Worm (Caenorhabditis elegans) whole organism, young adult: ENCODE results near the gene emb-30.

ENCODE experiments used
- C06A6.2 ChIP-seq: fragments of 200-800 bp; sonication (Bioruptor generic); conservative IDR thresholded peaks from 2 replicates; pipeline ENCODE4 v1.3.6; 2022; ENCODE audit warnings: missing genetic modification characterization, missing compliant biosample characterization
- F10E7.11 ChIP-seq: sonication (generic microtip); optimal IDR thresholded peaks from 2 replicates; lab custom pipeline; 2017; ENCODE audit warnings: mild to moderate bottlenecking, missing genetic modification characterization, moderate library complexity, missing compliant biosample characterization
- F23B12.7 ChIP-seq: sonication (generic microtip); optimal IDR thresholded peaks from 2 replicates; lab custom pipeline; 2017; ENCODE audit warnings: missing genetic modification characterization, mild to moderate bottlenecking, missing compliant biosample characterization, antibody characterized with exemption, moderate library complexity; ENCODE audit not compliant: insufficient read depth
- F37B4.10 ChIP-seq: fragments of 200-800 bp; sonication (Bioruptor generic); IDR thresholded peaks from 2 replicates; pipeline ENCODE4 v1.3.6; 2022; ENCODE audit warnings: missing genetic modification characterization, missing compliant biosample characterization
- F39B2.1 ChIP-seq: fragments of 200-800 bp; sonication (Bioruptor generic); IDR thresholded peaks from 2 replicates; pipeline ENCODE4 v1.3.6; 2022; ENCODE audit warnings: missing genetic modification reagents, missing genetic modification characterization, missing compliant biosample characterization
- F52B5.7 ChIP-seq: sonication (generic microtip); optimal IDR thresholded peaks from 2 replicates; lab custom pipeline; 2016; ENCODE audit warnings: mild to moderate bottlenecking, missing genetic modification characterization, missing compliant biosample characterization
- F57C9.4 ChIP-seq: sonication (generic microtip); optimal IDR thresholded peaks from 2 replicates; lab custom pipeline; 2017; ENCODE audit warnings: mild to moderate bottlenecking, missing genetic modification characterization, missing compliant biosample characterization
- K11D2.4 ChIP-seq: fragments of 200-800 bp; sonication (Bioruptor generic); IDR thresholded peaks from 2 replicates; pipeline ENCODE4 v1.3.6; 2022; ENCODE audit warnings: missing genetic modification reagents, missing genetic modification characterization, missing compliant biosample characterization
- T26A5.8 ChIP-seq: sonication (generic microtip); optimal IDR thresholded peaks from 2 replicates; lab custom pipeline; 2016; ENCODE audit warnings: missing genetic modification characterization, missing compliant biosample characterization
- Y56A3A.18 ChIP-seq: fragments of 200-800 bp; sonication (Bioruptor generic); IDR thresholded peaks from 2 replicates; pipeline ENCODE4 v1.3.6; 2022; ENCODE audit warnings: missing genetic modification reagents, missing genetic modification characterization, missing compliant biosample characterization
- aptf-2 ChIP-seq: fragments of 200-800 bp; sonication (Bioruptor generic); conservative IDR thresholded peaks from 2 replicates; pipeline ENCODE4 v1.3.6; 2022; ENCODE audit warnings: missing genetic modification reagents, missing genetic modification characterization, missing compliant biosample characterization
- aptf-3 ChIP-seq: fragments of 200-800 bp; sonication (Bioruptor generic); IDR thresholded peaks from 2 replicates; pipeline ENCODE4 v1.3.6; 2022; ENCODE audit warnings: missing genetic modification characterization, missing compliant biosample characterization
- atf-7 ChIP-seq: sonication (generic microtip); optimal IDR thresholded peaks from 2 replicates; lab custom pipeline; 2017; ENCODE audit warnings: mild to moderate bottlenecking, missing genetic modification characterization, missing compliant biosample characterization
- athp-1 ChIP-seq: sonication (generic microtip); optimal IDR thresholded peaks from 2 replicates; lab custom pipeline; 2017; ENCODE audit warnings: mild to moderate bottlenecking, missing genetic modification characterization, missing compliant biosample characterization
- cebp-1 ChIP-seq, 2 experiments: fragments of 200-800 bp in 1 of 2; sonication (Bioruptor generic) in 1 of 2; sonication (generic microtip) in 1 of 2; IDR thresholded peaks in 1 of 2; optimal IDR thresholded peaks in 1 of 2; 2 replicates each; pipeline versions ENCODE4 v1.3.6 to Lab custom; 2017 to 2022; ENCODE audit warnings: missing compliant biosample characterization in 2 of 2, missing genetic modification characterization in 2 of 2, mild to moderate bottlenecking in 1 of 2, missing genetic modification reagents in 1 of 2, moderate library complexity in 1 of 2
- ceh-100 ChIP-seq: fragments of 200-800 bp; sonication (Bioruptor generic); IDR thresholded peaks from 2 replicates; pipeline ENCODE4 v1.3.6; 2022; ENCODE audit warnings: missing genetic modification reagents, missing genetic modification characterization, missing compliant biosample characterization
- ceh-91 ChIP-seq: fragments of 200-800 bp; sonication (Bioruptor generic); IDR thresholded peaks from 2 replicates; pipeline ENCODE4 v1.3.6; 2022; ENCODE audit warnings: missing genetic modification reagents, missing genetic modification characterization, missing compliant biosample characterization
- die-1 ChIP-seq: sonication (generic microtip); optimal IDR thresholded peaks from 2 replicates; lab custom pipeline; 2016; ENCODE audit warnings: missing genotype, mild to moderate bottlenecking, missing genetic modification characterization, missing compliant biosample characterization
- egl-18 ChIP-seq: fragments of 200-800 bp; sonication (Bioruptor generic); IDR thresholded peaks from 2 replicates; pipeline ENCODE4 v1.3.6; 2022; ENCODE audit warnings: missing genetic modification reagents, missing genetic modification characterization, missing compliant biosample characterization
- ekl-4 ChIP-seq: fragments of 200-800 bp; sonication (Bioruptor generic); IDR thresholded peaks from 2 replicates; pipeline ENCODE4 v1.3.6; 2022; ENCODE audit warnings: missing genetic modification reagents, missing genetic modification characterization, missing compliant biosample characterization
- fkh-3 ChIP-seq: sonication (generic microtip); optimal IDR thresholded peaks from 2 replicates; lab custom pipeline; 2016; ENCODE audit warnings: mild to moderate bottlenecking, missing genetic modification characterization, missing compliant biosample characterization
- gei-17 ChIP-seq: fragments of 200-800 bp; sonication (Bioruptor generic); optimal IDR thresholded peaks from 2 replicates; lab custom pipeline; 2018; ENCODE audit warnings: mild to moderate bottlenecking, missing genetic modification characterization, missing compliant biosample characterization
- hrde-1 ChIP-seq: sonication (generic microtip); optimal IDR thresholded peaks from 2 replicates; lab custom pipeline; 2016; ENCODE audit warnings: missing genetic modification characterization, mild to moderate bottlenecking, missing compliant biosample characterization, moderate library complexity, missing genotype, missing genetic modification reagents, borderline replicate concordance
- hsf-1 ChIP-seq: fragments of 200-800 bp; sonication (Bioruptor generic); IDR thresholded peaks from 2 replicates; pipeline ENCODE4 v1.3.6; 2022; ENCODE audit warnings: missing genetic modification reagents, missing genetic modification characterization, missing compliant biosample characterization
- lag-1 ChIP-seq: fragments of 200-800 bp; sonication (Bioruptor generic); IDR thresholded peaks from 2 replicates; pipeline ENCODE4 v1.3.6; 2022; ENCODE audit warnings: missing genetic modification reagents, missing genetic modification characterization, missing compliant biosample characterization
- lin-40 ChIP-seq: sonication (generic microtip); optimal IDR thresholded peaks from 2 replicates; lab custom pipeline; 2016; ENCODE audit warnings: missing genetic modification characterization, mild to moderate bottlenecking, missing compliant biosample characterization, missing genotype, missing genetic modification reagents
- lir-1 ChIP-seq: fragments of 200-800 bp; sonication (Bioruptor generic); conservative IDR thresholded peaks from 2 replicates; pipeline ENCODE4 v1.3.6; 2022; ENCODE audit warnings: missing genetic modification reagents, missing genetic modification characterization, missing compliant biosample characterization
- lsl-1 ChIP-seq: fragments of 200-800 bp; sonication (Bioruptor generic); optimal IDR thresholded peaks from 2 replicates; lab custom pipeline; 2018; ENCODE audit warnings: mild to moderate bottlenecking, missing genetic modification characterization, moderate library complexity, missing compliant biosample characterization
- mxl-1 ChIP-seq: sonication (generic microtip); optimal IDR thresholded peaks from 2 replicates; lab custom pipeline; 2016; ENCODE audit warnings: missing genetic modification characterization, missing compliant biosample characterization
- nhr-80 ChIP-seq: sonication (generic microtip); optimal IDR thresholded peaks from 2 replicates; lab custom pipeline; 2016; ENCODE audit warnings: missing genetic modification characterization, missing compliant biosample characterization
- pha-4 ChIP-seq: fragments of 150-350 bp; sonication (generic microtip); optimal IDR thresholded peaks from 2 replicates; lab custom pipeline; 2014; ENCODE audit warnings: missing biosample characterization, missing genetic modification reagents, missing genetic modification characterization
- rcor-1 ChIP-seq: fragments of 200-800 bp; sonication (Bioruptor generic); IDR thresholded peaks from 2 replicates; pipeline ENCODE4 v1.3.6; 2022; ENCODE audit warnings: missing genetic modification reagents, missing genetic modification characterization, missing compliant biosample characterization
- rec-8 ChIP-seq, 2 experiments: sonication (generic microtip); optimal IDR thresholded peaks; 2 replicates each; lab custom pipeline; 2016; ENCODE audit warnings: mild to moderate bottlenecking in 2 of 2, missing genetic modification characterization in 2 of 2, missing genetic modification reagents in 2 of 2, missing genotype in 2 of 2, missing biosample characterization in 1 of 2, missing compliant biosample characterization in 1 of 2, moderate library complexity in 1 of 2
- sea-2 ChIP-seq: fragments of 200-800 bp; sonication (Bioruptor generic); IDR thresholded peaks from 2 replicates; pipeline ENCODE4 v1.3.6; 2022; ENCODE audit warnings: missing genetic modification characterization, missing compliant biosample characterization
- snpc-4 ChIP-seq, 5 experiments: fragments of 150-350 bp in 1 of 5; sonication (generic microtip) in 4 of 5; optimal IDR thresholded peaks; 2 replicates each; lab custom pipeline; 2014 to 2018; ENCODE audit warnings: missing genetic modification characterization in 5 of 5, missing biosample characterization in 3 of 5, antibody characterized with exemption in 2 of 5, mild to moderate bottlenecking in 2 of 5, missing compliant biosample characterization in 2 of 5, missing genotype in 2 of 5, moderate library complexity in 2 of 5, missing genetic modification reagents in 1 of 5
- sptf-2 ChIP-seq: fragments of 200-800 bp; sonication (Bioruptor generic); optimal IDR thresholded peaks from 2 replicates; lab custom pipeline; 2018; ENCODE audit warnings: mild to moderate bottlenecking, missing genetic modification characterization, missing compliant biosample characterization
- xnd-1 ChIP-seq: sonication (generic microtip); optimal IDR thresholded peaks from 2 replicates; lab custom pipeline; 2016; ENCODE audit warnings: missing genotype, missing genetic modification reagents, missing genetic modification characterization, missing compliant biosample characterization
- zim-3 ChIP-seq: sonication (generic microtip); optimal IDR thresholded peaks from 2 replicates; lab custom pipeline; 2017; ENCODE audit warnings: mild to moderate bottlenecking, missing genetic modification characterization, moderate library complexity, missing compliant biosample characterization
- ztf-18 ChIP-seq: sonication (generic microtip); optimal IDR thresholded peaks from 2 replicates; lab custom pipeline; 2016; ENCODE audit warnings: missing genotype, mild to moderate bottlenecking, missing genetic modification characterization, missing compliant biosample characterization
- ztf-22 ChIP-seq: fragments of 200-800 bp; sonication (Bioruptor generic); optimal IDR thresholded peaks from 2 replicates; lab custom pipeline; 2018; ENCODE audit warnings: mild to moderate bottlenecking, missing genetic modification characterization, moderate library complexity, missing compliant biosample characterization
- ztf-25 ChIP-seq: fragments of 200-800 bp; sonication (Bioruptor generic); IDR thresholded peaks from 2 replicates; pipeline ENCODE4 v1.3.6; 2022; ENCODE audit warnings: missing genetic modification reagents, missing genetic modification characterization, missing compliant biosample characterization
- ztf-3 ChIP-seq: fragments of 200-800 bp; sonication (Bioruptor generic); optimal IDR thresholded peaks from 2 replicates; lab custom pipeline; 2018; ENCODE audit warnings: mild to moderate bottlenecking, missing genetic modification characterization, missing compliant biosample characterization

Gene emb-30

DNA sequence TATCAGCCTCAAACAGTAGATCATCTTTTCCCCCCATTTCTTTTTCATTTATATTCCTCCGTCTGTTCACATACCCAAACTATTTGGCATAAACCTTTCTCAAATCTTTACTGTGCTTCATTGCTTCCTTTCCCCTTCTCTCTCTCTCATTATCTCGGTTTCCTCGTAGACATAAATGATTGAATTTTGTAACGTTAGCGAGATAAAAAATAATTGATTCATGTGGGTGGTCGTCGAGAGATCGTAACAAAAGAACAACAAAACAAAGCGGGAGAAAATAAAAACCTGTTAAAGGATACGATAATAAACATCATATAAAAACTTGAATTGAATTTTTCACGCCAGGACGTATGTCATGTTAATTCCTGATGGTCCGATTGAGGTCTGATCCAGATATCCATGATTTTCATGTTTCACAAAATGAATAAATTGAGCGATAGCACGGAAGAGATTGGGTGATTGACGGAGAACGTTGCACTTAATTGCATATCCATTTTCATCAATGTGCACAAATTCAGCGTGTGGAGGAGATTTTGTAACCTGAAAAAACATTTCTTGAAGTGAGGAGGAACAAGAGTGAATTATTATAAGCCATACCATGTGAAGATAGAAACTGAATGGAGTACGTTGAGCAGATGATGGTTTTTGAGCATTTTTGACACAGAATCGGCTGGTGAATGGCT, 21.7 kb upstream of the emb-30 start (continued):
- TF ChIP-seq nhr-80 (tag; lab: Kevin White, UChicago) = no peak
- TF ChIP-seq rec-8 (tag; optimal IDR thresholded peaks at IDR 0.05; lab: Kevin White, UChicago) = no peak
- TF ChIP-seq xnd-1 (tag; lab: Kevin White, UChicago) = peak; percentile 48
- TF ChIP-seq cebp-1 (GFP tag; IDR thresholded peaks at IDR 0.05; lab: Robert Waterston, UW) = no peak
- TF ChIP-seq cebp-1 (tag; optimal IDR thresholded peaks at IDR 0.05; lab: Kevin White, UChicago) = peak; percentile 36
- no peak for TF ChIP-seq mxl-1

DNA sequence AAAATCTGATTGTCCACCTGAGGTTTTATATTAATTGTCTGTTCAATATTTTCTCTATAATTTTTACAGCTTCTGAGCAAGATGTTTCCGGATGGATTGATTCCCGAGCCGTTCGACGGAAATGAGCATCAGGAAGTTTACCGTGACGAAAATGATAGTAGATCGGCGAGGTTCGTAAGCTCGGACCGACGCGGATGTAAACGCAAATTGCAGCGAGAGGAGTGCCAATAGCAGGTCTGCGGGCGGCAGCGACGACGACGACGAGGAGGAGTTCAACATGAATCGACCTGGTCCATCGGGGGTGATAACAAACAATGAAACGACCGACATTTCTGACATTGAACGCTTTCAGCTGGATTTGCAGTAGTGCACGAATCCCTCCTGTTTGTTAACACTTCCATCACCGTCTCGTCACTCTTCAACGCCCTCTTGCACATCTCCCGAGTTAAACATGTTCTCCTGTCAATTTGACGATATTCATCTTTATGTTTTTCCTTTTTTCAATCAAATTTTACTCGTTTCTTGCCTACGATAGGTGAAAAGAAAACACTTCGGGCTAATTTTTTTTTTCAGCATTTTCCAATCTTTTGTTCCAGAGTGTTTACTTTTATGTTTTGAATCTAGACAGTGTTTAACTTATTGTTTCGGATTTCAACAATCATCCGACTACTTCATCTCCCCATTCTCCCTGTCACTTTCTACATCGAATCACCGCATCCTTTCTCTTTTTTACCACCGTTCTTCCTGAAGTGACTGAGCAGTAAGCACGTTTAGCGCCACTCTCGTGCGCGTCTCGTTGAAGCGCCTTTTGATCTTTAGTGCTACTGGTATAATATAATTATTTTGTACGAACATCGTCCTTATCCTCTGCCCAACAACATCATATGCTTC, 20.9 kb upstream of the emb-30 start:
- TF ChIP-seq xnd-1 (tag; lab: Kevin White, UChicago) (no peak), T26A5.8 (no peak), lir-1 (GFP tag; lab: Robert Waterston, UW) (no peak), gei-17 (GFP tag; lab: Kevin White, UChicago) (no peak), F39B2.1 (GFP tag; lab: Robert Waterston, UW) (no peak), egl-18 (no peak), rcor-1 (GFP tag; lab: Robert Waterston, UW) (no peak), athp-1 (tag; lab: Kevin White, UChicago) (no peak), lin-40 (tag; lab: Kevin White, UChicago) (no peak), F10E7.11 (tag; lab: Kevin White, UChicago) (no peak), cebp-1 (GFP tag; IDR thresholded peaks at IDR 0.05; lab: Robert Waterston, UW) (no peak), cebp-1 (tag; optimal IDR thresholded peaks at IDR 0.05; lab: Kevin White, UChicago) (no peak), hrde-1 (no peak), ceh-100 (GFP tag; lab: Robert Waterston, UW) (peak; percentile 16; the same call in 1 of the 2 replicates), zim-3 (tag; lab: Kevin White, UChicago) (no peak), die-1 (tag; lab: Kevin White, UChicago) (peak; percentile 45), pha-4 (tag; lab: Kevin White, UChicago) (no peak), ztf-25 (GFP tag; lab: Robert Waterston, UW) (no peak), ztf-3 (no peak), lsl-1 (GFP tag; lab: Kevin White, UChicago) (peak; percentile 17), K11D2.4 (GFP tag; lab: Robert Waterston, UW) (no peak), ekl-4 (no peak), Y56A3A.18 (GFP tag; lab: Robert Waterston, UW) (no peak), ztf-18 (tag; lab: Kevin White, UChicago) (peak; percentile 24), ztf-22 (no peak), fkh-3 (no peak), sptf-2 (GFP tag; lab: Kevin White, UChicago) (no peak), F37B4.10 (GFP tag; lab: Robert Waterston, UW) (no peak), aptf-3 (GFP tag; lab: Robert Waterston, UW) (0 out of 2 replicates have a peak, but pooled peaks have one; percentile 47), rec-8 (tag; optimal IDR thresholded peaks at IDR 0.05; lab: Kevin White, UChicago) (peak in 1 of 2 experiments; percentile 44), hsf-1 (GFP tag; lab: Robert Waterston, UW) (no peak; the same call in 1 of the 2 replicates), lag-1 (GFP tag; lab: Robert Waterston, UW) (no peak), F52B5.7 (peak; percentile 21), F57C9.4 (tag; lab: Kevin White, UChicago) (no peak), atf-7 (tag; lab: Kevin White, UChicago) (peak; percentile 32), C06A6.2 (GFP tag; lab: Robert Waterston, UW) (no peak), sea-2 (no peak), snpc-4 (GFP tag; optimal IDR thresholded peaks at IDR 0.05; lab: Kevin White, UChicago) (no peak), snpc-4 (tag; optimal IDR thresholded peaks at IDR 0.05; lab: Kevin White, UChicago) (no peak), aptf-2 (no peak), F23B12.7 (no peak), ceh-91 (GFP tag; lab: Robert Waterston, UW) (no peak)
